Fruit fly (Drosophila melanogaster) whole organism, embryonic: ENCODE data around the gene CG46301.

ENCODE experiments used
- Adf1 ChIP-seq: fragments of 200-800 bp; sonication (Bioruptor generic); IDR thresholded peaks from 2 replicates; pipeline ENCODE4 v1.3.6; 2022; ENCODE audit warnings: missing biosample characterization, missing genetic modification characterization
- BEAF-32 ChIP-seq: fragments of 200-800 bp; sonication (Bioruptor generic); optimal IDR thresholded peaks from 3 replicates; lab custom pipeline; 2017; ENCODE audit warnings: missing biosample characterization, missing genetic modification characterization, mild to moderate bottlenecking, moderate library complexity, missing genetic modification reagents
- Bdp1 ChIP-seq: fragments of 200-800 bp; sonication (Bioruptor generic); optimal IDR thresholded peaks from 3 replicates; lab custom pipeline; 2016; ENCODE audit warnings: missing biosample characterization, missing genetic modification characterization
- Blimp-1 ChIP-seq: fragments of 200-800 bp; sonication (Bioruptor generic); optimal IDR thresholded peaks from 3 replicates; lab custom pipeline; 2018; ENCODE audit warnings: missing biosample characterization, missing genetic modification characterization, mild to moderate bottlenecking, moderate library complexity, missing genetic modification reagents
- CG10274 ChIP-seq: fragments of 200-800 bp; sonication (Bioruptor generic); optimal IDR thresholded peaks from 3 replicates; lab custom pipeline; 2017; ENCODE audit warnings: missing biosample characterization, mild to moderate bottlenecking, missing genetic modification characterization
- CG10543 ChIP-seq: fragments of 200-800 bp; sonication (Bioruptor generic); optimal IDR thresholded peaks from 3 replicates; lab custom pipeline; 2017; ENCODE audit warnings: missing biosample characterization, mild to moderate bottlenecking, missing genetic modification characterization, moderate library complexity
- CG10979 ChIP-seq: fragments of 200-800 bp; sonication (Bioruptor generic); optimal IDR thresholded peaks from 2 replicates; lab custom pipeline; 2018; ENCODE audit warnings: missing biosample characterization, mild to moderate bottlenecking, missing genetic modification characterization, moderate library complexity
- CG11093 ChIP-seq: fragments of 200-800 bp; sonication (Bioruptor generic); IDR thresholded peaks from 3 replicates; pipeline ENCODE4 v1.3.6; 2022; ENCODE audit warnings: missing biosample characterization, missing genetic modification characterization
- CG11247 ChIP-seq: fragments of 200-800 bp; sonication (Bioruptor generic); IDR thresholded peaks from 2 replicates; pipeline ENCODE4 v1.3.6; 2022; ENCODE audit warnings: missing biosample characterization, missing genetic modification characterization
- CG11398 ChIP-seq: fragments of 200-800 bp; sonication (Bioruptor generic); optimal IDR thresholded peaks from 2 replicates; lab custom pipeline; 2016; ENCODE audit warnings: missing biosample characterization, missing genetic modification characterization
- CG12071 ChIP-seq: fragments of 200-800 bp; sonication (Bioruptor generic); optimal IDR thresholded peaks from 3 replicates; lab custom pipeline; 2018; ENCODE audit warnings: missing biosample characterization, mild to moderate bottlenecking, missing genetic modification characterization
- CG12104 ChIP-seq: fragments of 200-800 bp; sonication (Bioruptor generic); optimal IDR thresholded peaks from 3 replicates; lab custom pipeline; 2016; ENCODE audit warnings: missing biosample characterization, missing genetic modification characterization
- CG12155 ChIP-seq: fragments of 200-800 bp; sonication (Bioruptor generic); optimal IDR thresholded peaks from 3 replicates; lab custom pipeline; 2016; ENCODE audit warnings: missing biosample characterization, missing genetic modification characterization
- CG13775 ChIP-seq: fragments of 200-800 bp; sonication (Bioruptor generic); optimal IDR thresholded peaks from 3 replicates; lab custom pipeline; 2017; ENCODE audit warnings: missing biosample characterization, mild to moderate bottlenecking, missing genetic modification characterization
- CG14050 ChIP-seq: fragments of 200-800 bp; sonication (Bioruptor generic); IDR thresholded peaks from 3 replicates; pipeline ENCODE4 v1.3.6; 2022; ENCODE audit warnings: missing biosample characterization, missing genetic modification characterization
- CG15011 ChIP-seq: fragments of 200-800 bp; sonication (Bioruptor generic); optimal IDR thresholded peaks from 3 replicates; lab custom pipeline; 2018; ENCODE audit warnings: missing biosample characterization, mild to moderate bottlenecking, missing genetic modification characterization
- CG15601 ChIP-seq: fragments of 200-800 bp; sonication (Bioruptor generic); optimal IDR thresholded peaks from 3 replicates; lab custom pipeline; 2019; ENCODE audit warnings: missing biosample characterization, mild to moderate bottlenecking, missing genetic modification characterization, moderate library complexity
- CG17186 ChIP-seq: fragments of 200-800 bp; sonication (Bioruptor generic); optimal IDR thresholded peaks from 3 replicates; lab custom pipeline; 2017; ENCODE audit warnings: missing biosample characterization, missing genetic modification reagents, missing genetic modification characterization
- CG18476 ChIP-seq: fragments of 200-800 bp; sonication (Bioruptor generic); optimal IDR thresholded peaks from 2 replicates; lab custom pipeline; 2016; ENCODE audit warnings: missing biosample characterization, mild to moderate bottlenecking, missing genetic modification characterization
- CG31388 ChIP-seq: fragments of 200-800 bp; sonication (Bioruptor generic); optimal IDR thresholded peaks from 2 replicates; lab custom pipeline; 2016; ENCODE audit warnings: missing biosample characterization, missing genetic modification characterization
- CG31441 ChIP-seq: fragments of 200-800 bp; sonication (Bioruptor generic); IDR thresholded peaks from 2 replicates; pipeline ENCODE4 v1.3.6; 2022; ENCODE audit warnings: missing biosample characterization, missing genetic modification characterization
- CG32532 ChIP-seq: fragments of 200-800 bp; sonication (Bioruptor generic); IDR thresholded peaks from 2 replicates; pipeline ENCODE4 v1.3.6; 2022; ENCODE audit warnings: missing biosample characterization, missing genetic modification characterization
- CG4820 ChIP-seq: fragments of 200-800 bp; sonication (Bioruptor generic); optimal IDR thresholded peaks from 3 replicates; lab custom pipeline; 2016; ENCODE audit warnings: missing biosample characterization, missing genetic modification characterization
- CG7556 ChIP-seq: fragments of 200-800 bp; sonication (Bioruptor generic); optimal IDR thresholded peaks from 2 replicates; lab custom pipeline; 2017; ENCODE audit warnings: missing biosample characterization, mild to moderate bottlenecking, missing genetic modification characterization
- CG8089 ChIP-seq: fragments of 200-800 bp; sonication (Bioruptor generic); optimal IDR thresholded peaks from 3 replicates; lab custom pipeline; 2016; ENCODE audit warnings: missing biosample characterization, missing genetic modification characterization
- CG8765 ChIP-seq: fragments of 200-800 bp; sonication (Bioruptor generic); IDR thresholded peaks from 2 replicates; pipeline ENCODE4 v1.3.6; 2022; ENCODE audit warnings: missing biosample characterization, missing genetic modification characterization
- CG9932 ChIP-seq: fragments of 200-800 bp; sonication (Bioruptor generic); IDR thresholded peaks from 2 replicates; pipeline ENCODE4 v1.3.6; 2022; ENCODE audit warnings: missing biosample characterization, missing genetic modification characterization
- Dp ChIP-seq: fragments of 200-800 bp; sonication (Bioruptor generic); optimal IDR thresholded peaks from 2 replicates; lab custom pipeline; 2018; ENCODE audit warnings: missing biosample characterization, mild to moderate bottlenecking, missing genetic modification characterization, moderate library complexity
- Gsc ChIP-seq: fragments of 200-800 bp; sonication (Bioruptor generic); IDR thresholded peaks from 2 replicates; pipeline ENCODE4 v1.3.6; 2022; ENCODE audit warnings: missing biosample characterization, missing genetic modification characterization
- Hr51 ChIP-seq, 2 experiments: fragments of 200-800 bp; sonication (Bioruptor generic); optimal IDR thresholded peaks; 2 replicates in 1 of 2; 3 replicates in 1 of 2; lab custom pipeline; 2016 to 2018; ENCODE audit warnings: missing biosample characterization in 2 of 2, missing genetic modification characterization in 2 of 2, mild to moderate bottlenecking in 1 of 2, moderate library complexity in 1 of 2
- MBD-R2 ChIP-seq: fragments of 200-800 bp; sonication (Bioruptor generic); IDR thresholded peaks from 2 replicates; pipeline ENCODE4 v1.3.6; 2022; ENCODE audit warnings: missing biosample characterization, missing genetic modification characterization
- Max ChIP-seq: fragments of 200-800 bp; sonication (Bioruptor generic); optimal IDR thresholded peaks from 2 replicates; lab custom pipeline; 2016; ENCODE audit warnings: missing biosample characterization, mild to moderate bottlenecking, missing genetic modification characterization
- Six4 ChIP-seq: fragments of 200-800 bp; sonication (Bioruptor generic); optimal IDR thresholded peaks from 2 replicates; lab custom pipeline; 2016; ENCODE audit warnings: missing biosample characterization, missing genetic modification characterization
- Sry-β ChIP-seq: fragments of 200-800 bp; sonication (Bioruptor generic); optimal IDR thresholded peaks from 2 replicates; lab custom pipeline; 2018; ENCODE audit warnings: missing biosample characterization, mild to moderate bottlenecking, missing genetic modification characterization, moderate library complexity
- Sry-δ ChIP-seq: fragments of 200-800 bp; sonication (Bioruptor generic); optimal IDR thresholded peaks from 2 replicates; lab custom pipeline; 2016; ENCODE audit warnings: missing biosample characterization, missing genetic modification characterization
- Xbp1 ChIP-seq: fragments of 200-800 bp; sonication (Bioruptor generic); optimal IDR thresholded peaks from 3 replicates; lab custom pipeline; 2016; ENCODE audit warnings: missing biosample characterization, mild to moderate bottlenecking, missing genetic modification characterization
- abd-A ChIP-seq: fragments of 200-800 bp; sonication (Bioruptor generic); optimal IDR thresholded peaks from 3 replicates; lab custom pipeline; 2019; ENCODE audit warnings: missing biosample characterization, mild to moderate bottlenecking, missing genetic modification characterization, moderate library complexity
- ap ChIP-seq: fragments of 200-800 bp; sonication (Bioruptor generic); IDR thresholded peaks from 2 replicates; pipeline ENCODE4 v1.3.6; 2022; ENCODE audit warnings: missing biosample characterization, missing genetic modification characterization
- ase ChIP-seq: fragments of 200-800 bp; sonication (Bioruptor generic); IDR thresholded peaks from 3 replicates; pipeline ENCODE4 v1.3.6; 2022; ENCODE audit warnings: missing biosample characterization, missing genetic modification characterization
- cad ChIP-seq: fragments of >200 bp; optimal IDR thresholded peaks from 2 replicates; lab custom pipeline; 2017; ENCODE audit warnings: missing biosample characterization, missing genetic modification characterization
- chif ChIP-seq, 2 experiments: fragments of 200-800 bp; sonication (Bioruptor generic); optimal IDR thresholded peaks; 3 replicates each; lab custom pipeline; 2016; ENCODE audit warnings: missing biosample characterization in 2 of 2, missing genetic modification characterization in 2 of 2
- corto ChIP-seq: fragments of 200-800 bp; sonication (Bioruptor generic); optimal IDR thresholded peaks from 2 replicates; lab custom pipeline; 2016; ENCODE audit warnings: missing biosample characterization, mild to moderate bottlenecking, missing genetic modification characterization, moderate library complexity
- dm ChIP-seq: fragments of 200-800 bp; sonication (Bioruptor generic); optimal IDR thresholded peaks from 3 replicates; lab custom pipeline; 2016; ENCODE audit warnings: missing biosample characterization, missing genetic modification characterization
- eyg ChIP-seq: fragments of 200-800 bp; sonication (Bioruptor generic); optimal IDR thresholded peaks from 3 replicates; lab custom pipeline; 2016; ENCODE audit warnings: missing biosample characterization, missing genetic modification characterization
- fru ChIP-seq: fragments of >200 bp; optimal IDR thresholded peaks from 2 replicates; lab custom pipeline; 2017
- gsb-n ChIP-seq: fragments of 200-800 bp; sonication (Bioruptor generic); optimal IDR thresholded peaks from 3 replicates; lab custom pipeline; 2018; ENCODE audit warnings: missing biosample characterization, mild to moderate bottlenecking, missing genetic modification characterization
- gt ChIP-seq: fragments of 200-800 bp; sonication (Bioruptor generic); IDR thresholded peaks from 2 replicates; pipeline ENCODE4 v1.3.6; 2022; ENCODE audit warnings: missing biosample characterization, missing genetic modification characterization
- pum ChIP-seq: fragments of 200-800 bp; sonication (Bioruptor generic); optimal IDR thresholded peaks from 2 replicates; lab custom pipeline; 2016; ENCODE audit warnings: missing biosample characterization, missing genetic modification characterization
- ro ChIP-seq: fragments of 200-800 bp; sonication (Bioruptor generic); IDR thresholded peaks from 2 replicates; pipeline ENCODE4 v1.3.6; 2022; ENCODE audit warnings: missing biosample characterization, missing genetic modification characterization
- tio ChIP-seq: fragments of 200-800 bp; sonication (Bioruptor generic); optimal IDR thresholded peaks from 2 replicates; lab custom pipeline; 2017; ENCODE audit warnings: missing biosample characterization, missing genetic modification characterization, inconsistent platforms
- trem ChIP-seq: fragments of 200-800 bp; optimal IDR thresholded peaks from 3 replicates; lab custom pipeline; 2019; ENCODE audit warnings: missing biosample characterization, mild to moderate bottlenecking, missing genetic modification characterization, moderate library complexity
- twi ChIP-seq: fragments of 200-800 bp; optimal IDR thresholded peaks from 2 replicates; lab custom pipeline; 2019; ENCODE audit warnings: missing biosample characterization, mild to moderate bottlenecking, missing genetic modification characterization, moderate library complexity

The CG46301 gene

dm6 chr2L:14141238-14141637 lies 37.3 kb downstream of the CG46301 start (continued):
- TF ChIP-seq CG11398 (GFP tag; lab: Kevin White, UChicago) (no peak), CG4820 (GFP tag; lab: Kevin White, UChicago) (no peak), cad (GFP tag; lab: Kevin White, UChicago) (no peak), Adf1 (GFP tag; lab: Robert Waterston, UW) (no peak), abd-A (tag; lab: Kevin White, UChicago) (no peak), Max (GFP tag; lab: Kevin White, UChicago) (no peak), ro (GFP tag; lab: Robert Waterston, UW) (no peak), Six4 (GFP tag; lab: Kevin White, UChicago) (no peak), Sry-δ (GFP tag; lab: Kevin White, UChicago) (no peak), CG11093 (GFP tag; lab: Robert Waterston, UW) (no peak), gsb-n (tag; lab: Kevin White, UChicago) (no peak), gt (no peak), CG15601 (no peak), CG8089 (no peak), ase (GFP tag; lab: Robert Waterston, UW) (no peak; the same call in 2 of the 3 replicates), BEAF-32 (GFP tag; lab: Kevin White, UChicago) (no peak), CG32532 (GFP tag; lab: Robert Waterston, UW) (peak; percentile 53; the same call in 1 of the 2 replicates), fru (lab: Kevin White, UChicago) (no peak), CG10979 (no peak), CG18476 (GFP tag; lab: Kevin White, UChicago) (peak; percentile 10), corto (no peak), dm (GFP tag; lab: Kevin White, UChicago) (no peak), CG7556 (peak; percentile 69), CG14050 (GFP tag; lab: Robert Waterston, UW) (peak; percentile 9; the same call in 1 of the 3 replicates), chif (GFP tag; optimal IDR thresholded peaks at IDR 0.05; lab: Kevin White, UChicago) (peak in 1 of 2 experiments; percentile 1), tio (peak; percentile 6), CG31441 (GFP tag; lab: Robert Waterston, UW) (peak; percentile 44; the same call in 1 of the 2 replicates), CG12104 (no peak), CG10543 (GFP tag; lab: Kevin White, UChicago) (no peak), CG13775 (GFP tag; lab: Kevin White, UChicago) (no peak), Bdp1 (GFP tag; lab: Kevin White, UChicago) (no peak), Xbp1 (GFP tag; lab: Kevin White, UChicago) (no peak), CG9932 (GFP tag; lab: Robert Waterston, UW) (peak; percentile 38; the same call in 1 of the 2 replicates), MBD-R2 (peak; percentile 36; the same call in 1 of the 2 replicates), CG11247 (GFP tag; lab: Robert Waterston, UW) (no peak), CG17186 (GFP tag; lab: Kevin White, UChicago) (no peak), Blimp-1 (GFP tag; lab: Kevin White, UChicago) (no peak), CG31388 (no peak), CG8765 (no peak), CG12071 (GFP tag; lab: Kevin White, UChicago) (peak; percentile 23), Gsc (GFP tag; lab: Robert Waterston, UW) (no peak), CG15011 (GFP tag; lab: Kevin White, UChicago) (no peak), Sry-β (GFP tag; lab: Kevin White, UChicago) (no peak), ap (GFP tag; lab: Robert Waterston, UW) (no peak), CG12155 (GFP tag; lab: Kevin White, UChicago) (no peak), eyg (GFP tag; lab: Kevin White, UChicago) (no peak), CG10274 (no peak), Hr51 (GFP tag; optimal IDR thresholded peaks at IDR 0.05; lab: Kevin White, UChicago) (peak in 1 of 2 experiments; percentile 54), Dp (GFP tag; lab: Kevin White, UChicago) (no peak), trem (tag; lab: Kevin White, UChicago) (no peak), pum (GFP tag; lab: Kevin White, UChicago) (peak; percentile 14), twi (tag; lab: Kevin White, UChicago) (no peak)
